Worm (Caenorhabditis elegans): Measurements from ENCODE around the gene T24H7.9.

The T24H7.9 gene

ce11 chrII:6202910-6203309, 32.4 kb downstream of the T24H7.9 start, which contains the start of gene C30B5.17:
Gene C30B5.17, minus strand, starts transcription at chrII:6203010.
- TF ChIP-seq zip-8 (tag; optimal IDR thresholded peaks at IDR 0.05) (no peak), ceh-83 (GFP tag; optimal IDR thresholded peaks at IDR 0.05) (no peak), unc-39 (tag; optimal IDR thresholded peaks at IDR 0.05) (no peak), unc-120 (tag; optimal IDR thresholded peaks at IDR 0.05; ENCODE audit: poor library complexity, severe bottlenecking) (no peak), sptf-1 (tag; optimal IDR thresholded peaks at IDR 0.05) (no peak), lin-13 (tag; optimal IDR thresholded peaks at IDR 0.05) (no peak), pha-4 (tag; optimal IDR thresholded peaks at IDR 0.05) (no peak), ces-1 (GFP tag; optimal IDR thresholded peaks at IDR 0.05) (no peak), flh-1 (GFP tag; optimal IDR thresholded peaks at IDR 0.05) (no peak), ceh-43 (GFP tag; optimal IDR thresholded peaks at IDR 0.05) (no peak), mls-2 (tag; optimal IDR thresholded peaks at IDR 0.05) (no peak), lin-32 (GFP tag; optimal IDR thresholded peaks at IDR 0.05) (no peak), elt-1 (tag; optimal IDR thresholded peaks at IDR 0.05; ENCODE audit: borderline replicate concordance, insufficient read depth) (no peak), cnd-1 (tag; optimal IDR thresholded peaks at IDR 0.05) (no peak), blmp-1 (tag; optimal IDR thresholded peaks at IDR 0.05) (no peak), ceh-39 (tag; optimal IDR thresholded peaks at IDR 0.05) (no peak), nhr-76 (tag; optimal IDR thresholded peaks at IDR 0.05) (no peak)

ce11 chrII:6199010-6199409, 36.3 kb downstream of the T24H7.9 start:
- TF ChIP-seq mep-1 (tag; optimal IDR thresholded peaks at IDR 0.05) (no peak), pha-4 (tag; optimal IDR thresholded peaks at IDR 0.05) (no peak), sptf-1 (tag; optimal IDR thresholded peaks at IDR 0.05) (no peak)

- TF ChIP-seq elt-3 (tag; optimal IDR thresholded peaks at IDR 0.05): no peak
- TF ChIP-seq snpc-4 (tag; optimal IDR thresholded peaks at IDR 0.05): no peak
- no peak for TF ChIP-seq mab-5 (tag; optimal IDR thresholded peaks at IDR 0.05)
- TF ChIP-seq lsy-2 (tag; optimal IDR thresholded peaks at IDR 0.05): no peak
- TF ChIP-seq ceh-39 (tag; optimal IDR thresholded peaks at IDR 0.05): no peak
- no peak for TF ChIP-seq ztf-11 (tag; optimal IDR thresholded peaks at IDR 0.05)
- no peak for TF ChIP-seq lin-32 (GFP tag; optimal IDR thresholded peaks at IDR 0.05)
- no peak for TF ChIP-seq ceh-83 (GFP tag; optimal IDR thresholded peaks at IDR 0.05)
- TF ChIP-seq sem-2 (GFP tag; optimal IDR thresholded peaks at IDR 0.05): no peak
- no peak for TF ChIP-seq lin-13 (tag; optimal IDR thresholded peaks at IDR 0.05)
- no peak for TF ChIP-seq nhr-12 (tag; optimal IDR thresholded peaks at IDR 0.05)
- no peak for TF ChIP-seq tbx-8 (GFP tag; optimal IDR thresholded peaks at IDR 0.05)
- TF ChIP-seq ces-1 (GFP tag; optimal IDR thresholded peaks at IDR 0.05): no peak
- TF ChIP-seq unc-62 (GFP tag; optimal IDR thresholded peaks at IDR 0.05): no peak
- no peak for TF ChIP-seq zip-8 (tag; optimal IDR thresholded peaks at IDR 0.05)
- TF ChIP-seq blmp-1 (tag; optimal IDR thresholded peaks at IDR 0.05): no peak
Measured at ce11 chrII:6198468-6198867, 36.8 kb downstream of the T24H7.9 start, which contains the start of gene szy-4. Gene szy-4, plus strand, starts transcription at chrII:6198696.

ce11 chrII:6196875-6197274, 38.4 kb downstream of the T24H7.9 start, which contains the start of the genes rbmx-2 and C30B5.2:
Gene rbmx-2, minus strand, starts transcription at chrII:6196948.
Gene C30B5.2, plus strand, starts transcription at chrII:6197180.
- TF ChIP-seq lsy-2 (tag; optimal IDR thresholded peaks at IDR 0.05) (peak; percentile 90), bed-3 (GFP tag; optimal IDR thresholded peaks at IDR 0.05) (no peak), ces-1 (GFP tag; optimal IDR thresholded peaks at IDR 0.05) (peak; percentile 78), unc-120 (tag; optimal IDR thresholded peaks at IDR 0.05; ENCODE audit: poor library complexity, severe bottlenecking) (peak; percentile 73), mep-1 (tag; optimal IDR thresholded peaks at IDR 0.05) (peak; percentile 53)

- TF ChIP-seq unc-62 (GFP tag; optimal IDR thresholded peaks at IDR 0.05) (no peak), M03D4.4 (tag; optimal IDR thresholded peaks at IDR 0.05) (no peak), nhr-2 (tag; optimal IDR thresholded peaks at IDR 0.05) (no peak)
Measured at ce11 chrII:6192484-6192883, 42.8 kb downstream of the T24H7.9 start, which contains the start of gene cpb-2. Gene cpb-2, plus strand, starts transcription at chrII:6192784.

ce11 chrII:6191293-6191692, 44.0 kb downstream of the T24H7.9 start, which contains the start of gene fkh-8:
Gene fkh-8, minus strand, starts transcription at chrII:6191393.
- no peak for TF ChIP-seq mls-2 (tag; optimal IDR thresholded peaks at IDR 0.05)
- TF ChIP-seq nhr-76 (tag; optimal IDR thresholded peaks at IDR 0.05): no peak
- no peak for TF ChIP-seq blmp-1 (tag; optimal IDR thresholded peaks at IDR 0.05)
- no peak for TF ChIP-seq bed-3 (GFP tag; optimal IDR thresholded peaks at IDR 0.05)
- TF ChIP-seq mab-5 (tag; optimal IDR thresholded peaks at IDR 0.05): no peak
- no peak for TF ChIP-seq elt-3 (tag; optimal IDR thresholded peaks at IDR 0.05)
- no peak for TF ChIP-seq pha-4 (tag; optimal IDR thresholded peaks at IDR 0.05)
- no peak for TF ChIP-seq unc-62 (GFP tag; optimal IDR thresholded peaks at IDR 0.05)
- no peak for TF ChIP-seq nhr-2 (tag; optimal IDR thresholded peaks at IDR 0.05)
- no peak for TF ChIP-seq hlh-1 (tag; optimal IDR thresholded peaks at IDR 0.05)
- no peak for TF ChIP-seq snpc-4 (tag; optimal IDR thresholded peaks at IDR 0.05)
- no peak for TF ChIP-seq M03D4.4 (tag; optimal IDR thresholded peaks at IDR 0.05)
- TF ChIP-seq flh-1 (GFP tag; optimal IDR thresholded peaks at IDR 0.05): no peak
- TF ChIP-seq cnd-1 (tag; optimal IDR thresholded peaks at IDR 0.05): no peak
- TF ChIP-seq lin-13 (tag; optimal IDR thresholded peaks at IDR 0.05): no peak
- no peak for TF ChIP-seq elt-1 (tag; optimal IDR thresholded peaks at IDR 0.05; ENCODE audit: borderline replicate concordance, insufficient read depth)
- TF ChIP-seq nhr-28 (tag; optimal IDR thresholded peaks at IDR 0.05): no peak
- no peak for TF ChIP-seq ces-1 (GFP tag; optimal IDR thresholded peaks at IDR 0.05)
- TF ChIP-seq unc-39 (tag; optimal IDR thresholded peaks at IDR 0.05): no peak
- no peak for TF ChIP-seq ceh-83 (GFP tag; optimal IDR thresholded peaks at IDR 0.05)
